Fruit fly (Drosophila melanogaster) whole organism, embryonic: ENCODE data around the gene CG31064.
A peak's percentile ranks its signal among the peaks of the same experiment; 100 is the strongest.

Experiments
- Asciz ChIP-seq: fragments of 200-800 bp; sonication (Bioruptor generic); optimal IDR thresholded peaks from 2 replicates; lab custom pipeline; 2017; ENCODE audit warnings: missing biosample characterization, mild to moderate bottlenecking, missing genetic modification characterization, missing genetic modification reagents
- Awh ChIP-seq: fragments of 200-800 bp; sonication (Bioruptor generic); IDR thresholded peaks from 2 replicates; pipeline ENCODE4, ENCODE4 v1.3.6; 2022; ENCODE audit warnings: missing biosample characterization, missing genetic modification characterization
- Bgb ChIP-seq: fragments of 200-800 bp; sonication (Bioruptor generic); IDR thresholded peaks from 2 replicates; pipeline ENCODE4 v1.3.6; 2022; ENCODE audit warnings: missing biosample characterization, missing genetic modification characterization; ENCODE audit not compliant: partially characterized antibody
- CG11696 ChIP-seq: fragments of 200-800 bp; sonication (Bioruptor generic); IDR thresholded peaks from 2 replicates; pipeline ENCODE4 v1.3.6; 2022; ENCODE audit warnings: missing biosample characterization, missing genetic modification characterization
- CG13123 ChIP-seq: fragments of 200-800 bp; sonication (Bioruptor generic); optimal IDR thresholded peaks from 2 replicates; lab custom pipeline; 2016; ENCODE audit warnings: missing biosample characterization, missing genetic modification characterization
- CG13287 ChIP-seq: fragments of 200-800 bp; sonication (Bioruptor generic); IDR thresholded peaks from 2 replicates; pipeline ENCODE4 v1.3.6; 2022; ENCODE audit warnings: missing biosample characterization, missing genetic modification characterization; ENCODE audit not compliant: partially characterized antibody
- CG17829 ChIP-seq: fragments of 200-800 bp; optimal IDR thresholded peaks from 2 replicates; lab custom pipeline; 2019; ENCODE audit warnings: missing biosample characterization, mild to moderate bottlenecking, missing genetic modification characterization, moderate library complexity
- CG18262 ChIP-seq: fragments of 200-800 bp; optimal IDR thresholded peaks from 3 replicates; lab custom pipeline; 2019; ENCODE audit warnings: missing biosample characterization, mild to moderate bottlenecking, missing genetic modification characterization, moderate library complexity
- CG18476 ChIP-seq: fragments of 200-800 bp; sonication (Bioruptor generic); optimal IDR thresholded peaks from 2 replicates; lab custom pipeline; 2016; ENCODE audit warnings: missing biosample characterization, mild to moderate bottlenecking, missing genetic modification characterization
- CG18599 ChIP-seq: fragments of 200-800 bp; sonication (Bioruptor generic); optimal IDR thresholded peaks from 3 replicates; lab custom pipeline; 2017; ENCODE audit warnings: missing biosample characterization, missing genetic modification characterization, mild to moderate bottlenecking, moderate library complexity, missing genetic modification reagents
- CG2120 ChIP-seq: fragments of 200-800 bp; sonication (Bioruptor generic); optimal IDR thresholded peaks from 3 replicates; lab custom pipeline; 2016; ENCODE audit warnings: missing biosample characterization, missing genetic modification characterization
- CG2712 ChIP-seq: fragments of 200-800 bp; optimal IDR thresholded peaks from 3 replicates; lab custom pipeline; 2019; ENCODE audit warnings: missing biosample characterization, mild to moderate bottlenecking, missing genetic modification characterization, moderate library complexity
- CG3726 ChIP-seq: fragments of 200-800 bp; sonication (Bioruptor generic); IDR thresholded peaks from 3 replicates; pipeline ENCODE4, ENCODE4 v1.3.6; 2022; ENCODE audit warnings: missing biosample characterization, missing genetic modification characterization
- CG3847 ChIP-seq: fragments of 200-800 bp; sonication (Bioruptor generic); IDR thresholded peaks from 2 replicates; pipeline ENCODE4 v1.3.6; 2022; ENCODE audit warnings: missing biosample characterization, missing genetic modification characterization
- CG3995 ChIP-seq: fragments of 200-800 bp; sonication (Bioruptor generic); optimal IDR thresholded peaks from 3 replicates; lab custom pipeline; 2016; ENCODE audit warnings: missing biosample characterization, missing genetic modification characterization
- CG4360 ChIP-seq: fragments of 200-800 bp; sonication (Bioruptor generic); IDR thresholded peaks from 2 replicates; pipeline ENCODE4 v1.3.6; 2022; ENCODE audit warnings: missing biosample characterization, missing genetic modification characterization
- CG4707 ChIP-seq: fragments of 200-800 bp; sonication (Bioruptor generic); optimal IDR thresholded peaks from 2 replicates; lab custom pipeline; 2018; ENCODE audit warnings: missing biosample characterization, mild to moderate bottlenecking, missing genetic modification characterization, moderate library complexity
- CG6175 ChIP-seq: fragments of 200-800 bp; sonication (Bioruptor generic); IDR thresholded peaks from 3 replicates; pipeline ENCODE4 v1.3.6; 2022; ENCODE audit warnings: missing biosample characterization, missing genetic modification characterization
- CG6654 ChIP-seq: fragments of 200-800 bp; sonication (Bioruptor generic); optimal IDR thresholded peaks from 2 replicates; lab custom pipeline; 2017; ENCODE audit warnings: missing biosample characterization, mild to moderate bottlenecking, missing genetic modification characterization
- CG6813 ChIP-seq: fragments of 200-800 bp; sonication (Bioruptor generic); optimal IDR thresholded peaks from 2 replicates; lab custom pipeline; 2017; ENCODE audit warnings: missing biosample characterization, missing genetic modification characterization, mild to moderate bottlenecking, moderate library complexity, missing genetic modification reagents
- CG7928 ChIP-seq: fragments of 200-800 bp; sonication (Bioruptor generic); optimal IDR thresholded peaks from 2 replicates; lab custom pipeline; 2017; ENCODE audit warnings: missing biosample characterization, mild to moderate bottlenecking, missing genetic modification characterization
- CG8765 ChIP-seq: fragments of 200-800 bp; sonication (Bioruptor generic); IDR thresholded peaks from 2 replicates; pipeline ENCODE4 v1.3.6; 2022; ENCODE audit warnings: missing biosample characterization, missing genetic modification characterization
- Drgx ChIP-seq: fragments of 200-800 bp; sonication (Bioruptor generic); IDR thresholded peaks from 2 replicates; pipeline ENCODE4 v1.3.6; 2022; ENCODE audit warnings: missing biosample characterization, missing genetic modification characterization
- E2f1 ChIP-seq: fragments of 200-800 bp; sonication (Bioruptor generic); IDR thresholded peaks from 2 replicates; pipeline ENCODE4 v1.3.6; 2022; ENCODE audit warnings: missing biosample characterization, missing genetic modification characterization
- Ets97D ChIP-seq: fragments of 200-800 bp; sonication (Bioruptor generic); optimal IDR thresholded peaks from 3 replicates; lab custom pipeline; 2016; ENCODE audit warnings: missing biosample characterization, missing genetic modification characterization
- HLHmδ ChIP-seq: fragments of 200-800 bp; sonication (Bioruptor generic); optimal IDR thresholded peaks from 2 replicates; lab custom pipeline; 2018; ENCODE audit warnings: missing biosample characterization, mild to moderate bottlenecking, missing genetic modification characterization, moderate library complexity
- Hand ChIP-seq: fragments of 200-800 bp; sonication (Bioruptor generic); optimal IDR thresholded peaks from 2 replicates; lab custom pipeline; 2017; ENCODE audit warnings: mild to moderate bottlenecking, missing biosample characterization, missing genetic modification reagents, missing genetic modification characterization
- Lim3 ChIP-seq: fragments of 200-800 bp; sonication (Bioruptor generic); IDR thresholded peaks from 2 replicates; pipeline ENCODE4 v1.3.6; 2022; ENCODE audit warnings: missing biosample characterization, missing genetic modification characterization
- Mrtf ChIP-seq: fragments of 200-800 bp; sonication (Bioruptor generic); IDR thresholded peaks from 3 replicates; pipeline ENCODE4 v1.3.6; 2022; ENCODE audit warnings: missing biosample characterization, missing genetic modification characterization
- Tbp ChIP-seq: fragments of >200 bp; optimal IDR thresholded peaks from 2 replicates; lab custom pipeline; 2018; ENCODE audit warnings: missing biosample characterization, missing genetic modification characterization
- Xbp1 ChIP-seq: fragments of 200-800 bp; sonication (Bioruptor generic); optimal IDR thresholded peaks from 3 replicates; lab custom pipeline; 2016; ENCODE audit warnings: missing biosample characterization, mild to moderate bottlenecking, missing genetic modification characterization
- abd-A ChIP-seq: fragments of 200-800 bp; sonication (Bioruptor generic); optimal IDR thresholded peaks from 3 replicates; lab custom pipeline; 2019; ENCODE audit warnings: missing biosample characterization, mild to moderate bottlenecking, missing genetic modification characterization, moderate library complexity
- al ChIP-seq: fragments of 200-800 bp; sonication (Bioruptor generic); IDR thresholded peaks from 2 replicates; pipeline ENCODE4 v1.3.6; 2022; ENCODE audit warnings: missing biosample characterization, missing genetic modification characterization
- ap ChIP-seq: fragments of 200-800 bp; sonication (Bioruptor generic); IDR thresholded peaks from 2 replicates; pipeline ENCODE4 v1.3.6; 2022; ENCODE audit warnings: missing biosample characterization, missing genetic modification characterization
- az2 ChIP-seq: fragments of 200-800 bp; sonication (Bioruptor generic); optimal IDR thresholded peaks from 3 replicates; lab custom pipeline; 2016; ENCODE audit warnings: missing biosample characterization, missing genetic modification characterization
- cad ChIP-seq: fragments of >200 bp; optimal IDR thresholded peaks from 2 replicates; lab custom pipeline; 2017; ENCODE audit warnings: missing biosample characterization, missing genetic modification characterization
- croc ChIP-seq: fragments of 200-800 bp; sonication (Bioruptor generic); conservative IDR thresholded peaks from 3 replicates; pipeline ENCODE4 v1.3.6; 2022; ENCODE audit warnings: missing biosample characterization, missing genetic modification characterization
- dan ChIP-seq: fragments of 200-800 bp; sonication (Bioruptor generic); IDR thresholded peaks from 2 replicates; pipeline ENCODE4 v1.3.6; 2022; ENCODE audit warnings: missing biosample characterization, missing genetic modification characterization
- danr ChIP-seq: fragments of 200-800 bp; sonication (Bioruptor generic); IDR thresholded peaks from 2 replicates; pipeline ENCODE4 v1.3.6; 2022; ENCODE audit warnings: missing biosample characterization, missing genetic modification characterization
- dysf ChIP-seq: fragments of 200-800 bp; sonication (Bioruptor generic); IDR thresholded peaks from 3 replicates; pipeline ENCODE4 v1.3.6; 2022; ENCODE audit warnings: missing biosample characterization, missing genetic modification characterization
- gt ChIP-seq: fragments of 200-800 bp; sonication (Bioruptor generic); IDR thresholded peaks from 2 replicates; pipeline ENCODE4 v1.3.6; 2022; ENCODE audit warnings: missing biosample characterization, missing genetic modification characterization
- h ChIP-seq: fragments of >200 bp; optimal IDR thresholded peaks from 2 replicates; lab custom pipeline; 2017
- lilli ChIP-seq: fragments of 200-800 bp; sonication (Bioruptor generic); optimal IDR thresholded peaks from 3 replicates; lab custom pipeline; 2016; ENCODE audit warnings: missing biosample characterization, missing genetic modification characterization
- pfk ChIP-seq: fragments of 200-800 bp; sonication (Bioruptor generic); optimal IDR thresholded peaks from 2 replicates; lab custom pipeline; 2018; ENCODE audit warnings: missing biosample characterization, mild to moderate bottlenecking, missing genetic modification characterization, moderate library complexity
- pita ChIP-seq: fragments of 200-800 bp; sonication (Bioruptor generic); optimal IDR thresholded peaks from 2 replicates; lab custom pipeline; 2017; ENCODE audit warnings: missing biosample characterization, mild to moderate bottlenecking, missing genetic modification characterization
- sens-2 ChIP-seq: fragments of 200-800 bp; sonication (Bioruptor generic); IDR thresholded peaks from 2 replicates; pipeline ENCODE4 v1.3.6; 2022; ENCODE audit warnings: missing biosample characterization, missing genetic modification characterization
- sqz ChIP-seq: fragments of 200-800 bp; sonication (Bioruptor generic); optimal IDR thresholded peaks from 3 replicates; lab custom pipeline; 2018; ENCODE audit warnings: missing biosample characterization, mild to moderate bottlenecking, missing genetic modification characterization
- sug ChIP-seq: fragments of 200-800 bp; optimal IDR thresholded peaks from 2 replicates; lab custom pipeline; 2019; ENCODE audit warnings: missing biosample characterization, mild to moderate bottlenecking, missing genetic modification characterization, moderate library complexity
- ttk ChIP-seq: fragments of 200-800 bp; sonication (Bioruptor generic); IDR thresholded peaks from 2 replicates; pipeline ENCODE4 v2.1.2; 2022; ENCODE audit warnings: missing biosample characterization, missing genetic modification characterization
- z ChIP-seq: fragments of 200-800 bp; sonication (Bioruptor generic); IDR thresholded peaks from 3 replicates; pipeline ENCODE4 v1.3.6; 2022; ENCODE audit warnings: missing biosample characterization, missing genetic modification characterization

The CG31064 gene

dm6 chr3R:27281022-27281810, 42.3 kb upstream of the CG31064 start (continued):
- TF ChIP-seq CG6175 (GFP tag; lab: Robert Waterston, UW) (peak; percentile 93), Ets97D (GFP tag; lab: Kevin White, UChicago) (peak; percentile 75), sens-2 (GFP tag; lab: Robert Waterston, UW) (peak; percentile 90), CG8765 (peak; percentile 92), CG17829 (tag; lab: Kevin White, UChicago) (peak; percentile 87), az2 (GFP tag; lab: Kevin White, UChicago) (peak; percentile 94), Asciz (GFP tag; lab: Kevin White, UChicago) (peak; percentile 92), Hand (GFP tag; lab: Kevin White, UChicago) (peak; percentile 95), CG13123 (GFP tag; lab: Kevin White, UChicago) (peak; percentile 88), h (lab: Kevin White, UChicago) (no peak), dan (no peak; the same call in 1 of the 2 replicates), lilli (GFP tag; lab: Kevin White, UChicago) (peak; percentile 98), Xbp1 (peak; percentile 95), CG2712 (tag; lab: Kevin White, UChicago) (peak; percentile 94), danr (GFP tag; lab: Robert Waterston, UW) (peak; percentile 95), Lim3 (peak; percentile 86), Tbp (no peak), pita (GFP tag; lab: Kevin White, UChicago) (no peak), dysf (GFP tag; lab: Robert Waterston, UW) (peak; percentile 97), sug (tag; lab: Kevin White, UChicago) (peak; percentile 84), CG6654 (GFP tag; lab: Kevin White, UChicago) (peak; percentile 86), CG11696 (peak; percentile 91), Bgb (peak; percentile 82), CG18262 (tag; lab: Kevin White, UChicago) (peak; percentile 93), CG18599 (GFP tag; lab: Kevin White, UChicago) (peak; percentile 98), HLHmδ (GFP tag; lab: Kevin White, UChicago) (peak; percentile 8), Awh (peak; percentile 96), abd-A (tag; lab: Kevin White, UChicago) (peak; percentile 88), CG13287 (peak; percentile 59), gt (peak; percentile 90), CG18476 (GFP tag; lab: Kevin White, UChicago) (peak; percentile 83), CG2120 (GFP tag; lab: Kevin White, UChicago) (peak; percentile 98), pfk (GFP tag; lab: Kevin White, UChicago) (no peak), Drgx (peak; percentile 98), Mrtf (GFP tag; lab: Robert Waterston, UW) (peak; percentile 97), CG6813 (GFP tag; lab: Kevin White, UChicago) (peak; percentile 97), CG4360 (GFP tag; lab: Robert Waterston, UW) (peak; percentile 78), CG7928 (peak; percentile 77), al (GFP tag; lab: Robert Waterston, UW) (peak; percentile 94), z (GFP tag; lab: Robert Waterston, UW) (peak; percentile 71; the same call in 2 of the 3 replicates), croc (GFP tag; lab: Robert Waterston, UW) (peak; percentile 89), ttk (GFP tag; lab: Robert Waterston, UW) (peak; percentile 95), CG3726 (peak; percentile 96), E2f1 (GFP tag; lab: Robert Waterston, UW) (peak; percentile 96), CG4707 (GFP tag; lab: Kevin White, UChicago) (peak; percentile 88), sqz (GFP tag; lab: Kevin White, UChicago) (peak; percentile 75), cad (no peak), CG3995 (GFP tag; lab: Kevin White, UChicago) (peak; percentile 75), ap (GFP tag; lab: Robert Waterston, UW) (peak; percentile 94), CG3847 (GFP tag; lab: Robert Waterston, UW) (peak; percentile 96)
